Worm (Caenorhabditis elegans): Measurements from ENCODE around the gene uev-2.

The uev-2 gene

ce11 chrIII:5615675-5616074, 32.8 kb downstream of the uev-2 start:
- no peak for TF ChIP-seq pag-3 (tag; optimal IDR thresholded peaks at IDR 0.05; ENCODE audit: borderline replicate concordance)
- peak; percentile 56 for TF ChIP-seq nfya-1 (tag; optimal IDR thresholded peaks at IDR 0.05)

ce11 chrIII:5620186-5620585, 37.3 kb downstream of the uev-2 start:
- TF ChIP-seq pha-4 (tag; optimal IDR thresholded peaks at IDR 0.05), result no peak
- TF ChIP-seq ceh-34 (tag; optimal IDR thresholded peaks at IDR 0.05), result no peak
- no peak for TF ChIP-seq elt-2 (tag; optimal IDR thresholded peaks at IDR 0.05)
- no peak for TF ChIP-seq ceh-24 (tag; optimal IDR thresholded peaks at IDR 0.05)
- TF ChIP-seq tbx-7 (tag; optimal IDR thresholded peaks at IDR 0.05), result no peak
- no peak for TF ChIP-seq rnt-1 (tag; optimal IDR thresholded peaks at IDR 0.05)
- no peak for TF ChIP-seq ceh-9 (tag; optimal IDR thresholded peaks at IDR 0.05)
- no peak for TF ChIP-seq hlh-30 (tag; optimal IDR thresholded peaks at IDR 0.05; ENCODE audit: insufficient read depth)
- no peak for TF ChIP-seq sdc-2 (tag; optimal IDR thresholded peaks at IDR 0.05)
- no peak for TF ChIP-seq ceh-2 (tag; optimal IDR thresholded peaks at IDR 0.05)
- TF ChIP-seq K09A11.1 (tag; optimal IDR thresholded peaks at IDR 0.05; ENCODE audit: insufficient read depth), result no peak
- TF ChIP-seq pat-9 (tag; optimal IDR thresholded peaks at IDR 0.05), result no peak
- TF ChIP-seq ttx-3 (tag; optimal IDR thresholded peaks at IDR 0.05), result no peak
- no peak for TF ChIP-seq ceh-19 (GFP tag; optimal IDR thresholded peaks at IDR 0.05)
- no peak for TF ChIP-seq madf-2 (tag; optimal IDR thresholded peaks at IDR 0.05)
- TF ChIP-seq eyg-1 (tag; optimal IDR thresholded peaks at IDR 0.05), result no peak
- TF ChIP-seq nfya-1 (tag; optimal IDR thresholded peaks at IDR 0.05), result no peak

- no peak for TF ChIP-seq hlh-6 (tag; optimal IDR thresholded peaks at IDR 0.05)
- TF ChIP-seq ceh-31 (tag; optimal IDR thresholded peaks at IDR 0.05), result peak; percentile 77
- TF ChIP-seq ceh-34 (tag; optimal IDR thresholded peaks at IDR 0.05), result peak; percentile 34
- peak; percentile 28 for TF ChIP-seq dve-1 (tag; optimal IDR thresholded peaks at IDR 0.05)
- peak; percentile 23 for TF ChIP-seq hlh-30 (tag; optimal IDR thresholded peaks at IDR 0.05; ENCODE audit: insufficient read depth)
- TF ChIP-seq elt-4 (tag; optimal IDR thresholded peaks at IDR 0.05), result no peak
- TF ChIP-seq fkh-6 (tag; optimal IDR thresholded peaks at IDR 0.05), result no peak
- peak; percentile 44 for TF ChIP-seq tbx-2 (tag; optimal IDR thresholded peaks at IDR 0.05)
- peak; percentile 17 for TF ChIP-seq ceh-2 (tag; optimal IDR thresholded peaks at IDR 0.05)
- peak; percentile 33 for TF ChIP-seq ceh-14 (tag; optimal IDR thresholded peaks at IDR 0.05)
- TF ChIP-seq ceh-18 (tag; optimal IDR thresholded peaks at IDR 0.05), result peak; percentile 8
- TF ChIP-seq F13H6.1 (tag; optimal IDR thresholded peaks at IDR 0.05), result peak; percentile 23
- peak; percentile 85 for TF ChIP-seq unc-55 (GFP tag; optimal IDR thresholded peaks at IDR 0.05)
- peak; percentile 40 for TF ChIP-seq ceh-19 (GFP tag; optimal IDR thresholded peaks at IDR 0.05)
- peak; percentile 63 for TF ChIP-seq elt-2 (tag; optimal IDR thresholded peaks at IDR 0.05)
- TF ChIP-seq hlh-13 (GFP tag; optimal IDR thresholded peaks at IDR 0.05), result no peak
- TF ChIP-seq unc-42 (tag; optimal IDR thresholded peaks at IDR 0.05), result peak; percentile 42
- peak; percentile 76 for TF ChIP-seq nfya-1 (tag; optimal IDR thresholded peaks at IDR 0.05)
- TF ChIP-seq unc-3 (GFP tag; conservative IDR thresholded peaks at IDR 0.05), result no peak
- no peak for TF ChIP-seq unc-3 (tag; optimal IDR thresholded peaks at IDR 0.05)
- TF ChIP-seq sox-4 (tag; optimal IDR thresholded peaks at IDR 0.05), result peak; percentile 11
- TF ChIP-seq sox-2 (GFP tag; IDR thresholded peaks at IDR 0.05), result no peak
- TF ChIP-seq ets-4 (tag; optimal IDR thresholded peaks at IDR 0.05), result peak; percentile 60
- TF ChIP-seq ref-2 (tag; optimal IDR thresholded peaks at IDR 0.05), result peak; percentile 33
Observed at ce11 chrIII:5621236-5621635, 38.3 kb downstream of the uev-2 start.

ce11 chrIII:5622232-5623009, 39.5 kb downstream of the uev-2 start:
- TF ChIP-seq tbx-2 (tag; optimal IDR thresholded peaks at IDR 0.05), result no peak
- TF ChIP-seq fkh-10 (GFP tag; optimal IDR thresholded peaks at IDR 0.05), result no peak
- no peak for TF ChIP-seq unc-42 (tag; optimal IDR thresholded peaks at IDR 0.05)
- no peak for TF ChIP-seq madf-2 (tag; optimal IDR thresholded peaks at IDR 0.05)
- TF ChIP-seq unc-55 (GFP tag; optimal IDR thresholded peaks at IDR 0.05), result no peak
- no peak for TF ChIP-seq ama-1 (optimal IDR thresholded peaks at IDR 0.05)
- TF ChIP-seq tbx-7 (tag; optimal IDR thresholded peaks at IDR 0.05), result no peak
- no peak for TF ChIP-seq ceh-14 (tag; optimal IDR thresholded peaks at IDR 0.05)
- TF ChIP-seq ahr-1 (tag; optimal IDR thresholded peaks at IDR 0.05), result no peak
- TF ChIP-seq ceh-45 (GFP tag; IDR thresholded peaks at IDR 0.05), result no peak

Measured in whole organism, late embryonic.